Worm (Caenorhabditis elegans): ENCODE results near the gene pfn-2.

pfn-2 gene

ce11 chrX:5336498-5336897 is 17.4 kb downstream of the pfn-2 start (continued):
- peak; percentile 73 for TF ChIP-seq nhr-80 (tag; optimal IDR thresholded peaks at IDR 0.05)
- no peak for TF ChIP-seq dpff-1 (tag; optimal IDR thresholded peaks at IDR 0.05)
- no peak for TF ChIP-seq lsl-1 (GFP tag; optimal IDR thresholded peaks at IDR 0.05)
- peak; percentile 17 for TF ChIP-seq ztf-18 (tag; optimal IDR thresholded peaks at IDR 0.05)
- no peak for TF ChIP-seq xnd-1 (tag; optimal IDR thresholded peaks at IDR 0.05)
- no peak for TF ChIP-seq sptf-2 (GFP tag; optimal IDR thresholded peaks at IDR 0.05)
- peak; percentile 44 for TF ChIP-seq snpc-3.4 (tag; optimal IDR thresholded peaks at IDR 0.05)
- no peak for TF ChIP-seq let-607 (tag; optimal IDR thresholded peaks at IDR 0.05)
- TF ChIP-seq rpc-1 (optimal IDR thresholded peaks at IDR 0.05) = no peak
- no peak for TF ChIP-seq rpc-1 (tag; optimal IDR thresholded peaks at IDR 0.05)

- TF ChIP-seq sea-2 (GFP tag; IDR thresholded peaks at IDR 0.05) = no peak
- TF ChIP-seq let-526 (GFP tag; IDR thresholded peaks at IDR 0.05) = no peak
- TF ChIP-seq B0019.2 (GFP tag; conservative IDR thresholded peaks at IDR 0.05) = no peak
- no peak for TF ChIP-seq snpc-1.3 (tag; optimal IDR thresholded peaks at IDR 0.05; ENCODE audit: insufficient read depth)
- no peak for TF ChIP-seq Y95B8A.8 (GFP tag; IDR thresholded peaks at IDR 0.05)
- TF ChIP-seq hlh-26 (GFP tag; conservative IDR thresholded peaks at IDR 0.05) = no peak
- no peak for TF ChIP-seq rpc-1 (optimal IDR thresholded peaks at IDR 0.05)
- TF ChIP-seq rpc-1 (tag; optimal IDR thresholded peaks at IDR 0.05) = no peak
- no peak for TF ChIP-seq rcor-1 (GFP tag; IDR thresholded peaks at IDR 0.05)
- TF ChIP-seq madf-6 (GFP tag; IDR thresholded peaks at IDR 0.05) = no peak
- no peak for TF ChIP-seq egl-44 (GFP tag; IDR thresholded peaks at IDR 0.05)
- no peak for TF ChIP-seq F49E8.2 (tag; optimal IDR thresholded peaks at IDR 0.05; ENCODE audit: insufficient read depth)
- no peak for TF ChIP-seq him-1 (tag; optimal IDR thresholded peaks at IDR 0.05)
- TF ChIP-seq nfyb-1 (GFP tag; IDR thresholded peaks at IDR 0.05) = no peak
- TF ChIP-seq efl-1 (GFP tag; optimal IDR thresholded peaks at IDR 0.05) = no peak
- no peak for TF ChIP-seq dpl-1 (GFP tag; optimal IDR thresholded peaks at IDR 0.05)
- no peak for TF ChIP-seq nfya-2 (GFP tag; IDR thresholded peaks at IDR 0.05)
- TF ChIP-seq hrde-1 (tag; optimal IDR thresholded peaks at IDR 0.05; ENCODE audit: borderline replicate concordance) = no peak
- no peak for TF ChIP-seq ceh-79 (tag; optimal IDR thresholded peaks at IDR 0.05)
- no peak for TF ChIP-seq Y67H2A.10 (GFP tag; conservative IDR thresholded peaks at IDR 0.05)
- TF ChIP-seq ztf-22 (GFP tag; optimal IDR thresholded peaks at IDR 0.05) = no peak
Observed at ce11 chrX:5335368-5335767, 18.5 kb downstream of the pfn-2 start, which contains the start of gene C26B9.6. Gene C26B9.6 (minus strand): TSS chrX:5335468.

ce11 chrX:5330765-5331164 is 23.1 kb downstream of the pfn-2 start:
- TF ChIP-seq egl-18 (GFP tag; IDR thresholded peaks at IDR 0.05) (no peak), snpc-3.4 (tag; optimal IDR thresholded peaks at IDR 0.05) (no peak), pha-4 (tag; optimal IDR thresholded peaks at IDR 0.05) (no peak), sea-2 (GFP tag; IDR thresholded peaks at IDR 0.05) (no peak), lsy-27 (tag; optimal IDR thresholded peaks at IDR 0.05; ENCODE audit: borderline replicate concordance, insufficient read depth) (no peak), aptf-3 (GFP tag; IDR thresholded peaks at IDR 0.05) (no peak), F57A8.1 (GFP tag; optimal IDR thresholded peaks at IDR 0.05) (no peak), sptf-2 (GFP tag; optimal IDR thresholded peaks at IDR 0.05) (no peak), madf-10 (tag; optimal IDR thresholded peaks at IDR 0.05) (no peak), chd-7 (tag; optimal IDR thresholded peaks at IDR 0.05) (no peak), T26A5.8 (tag; optimal IDR thresholded peaks at IDR 0.05) (no peak), F55B11.4 (tag; optimal IDR thresholded peaks at IDR 0.05; ENCODE audit: borderline replicate concordance, insufficient read depth) (no peak), lin-26 (GFP tag; IDR thresholded peaks at IDR 0.05) (no peak), ets-4 (GFP tag; optimal IDR thresholded peaks at IDR 0.05) (no peak), dpff-1 (tag; optimal IDR thresholded peaks at IDR 0.05) (no peak), nhr-179 (tag; optimal IDR thresholded peaks at IDR 0.05) (no peak), aptf-2 (GFP tag; conservative IDR thresholded peaks at IDR 0.05) (no peak), ekl-4 (GFP tag; IDR thresholded peaks at IDR 0.05) (no peak)

Data from whole organism, young adult.